Worm (Caenorhabditis elegans) whole organism, young adult: Measurements from ENCODE around the gene cnp-2.
A peak's percentile ranks its signal among the peaks of the same experiment; 100 is the strongest.

Source experiments
- K12H6.12 ChIP-seq: fragments of 200-800 bp; sonication (Bioruptor generic); optimal IDR thresholded peaks from 2 replicates; lab custom pipeline; 2018; ENCODE audit warnings: mild to moderate bottlenecking, missing genetic modification characterization, missing compliant biosample characterization
- Y53G8AR.9 ChIP-seq: fragments of 200-800 bp; sonication (Bioruptor generic); conservative IDR thresholded peaks from 2 replicates; pipeline ENCODE4 v1.3.6; 2022; ENCODE audit warnings: missing genetic modification reagents, missing genetic modification characterization, missing compliant biosample characterization
- unc-62 ChIP-seq: fragments of 150-350 bp; optimal IDR thresholded peaks from 2 replicates; lab custom pipeline; 2014; ENCODE audit warnings: missing biosample characterization, missing genetic modification reagents, missing genetic modification characterization
- ztf-22 ChIP-seq: fragments of 200-800 bp; sonication (Bioruptor generic); optimal IDR thresholded peaks from 2 replicates; lab custom pipeline; 2018; ENCODE audit warnings: mild to moderate bottlenecking, missing genetic modification characterization, moderate library complexity, missing compliant biosample characterization

DNA sequence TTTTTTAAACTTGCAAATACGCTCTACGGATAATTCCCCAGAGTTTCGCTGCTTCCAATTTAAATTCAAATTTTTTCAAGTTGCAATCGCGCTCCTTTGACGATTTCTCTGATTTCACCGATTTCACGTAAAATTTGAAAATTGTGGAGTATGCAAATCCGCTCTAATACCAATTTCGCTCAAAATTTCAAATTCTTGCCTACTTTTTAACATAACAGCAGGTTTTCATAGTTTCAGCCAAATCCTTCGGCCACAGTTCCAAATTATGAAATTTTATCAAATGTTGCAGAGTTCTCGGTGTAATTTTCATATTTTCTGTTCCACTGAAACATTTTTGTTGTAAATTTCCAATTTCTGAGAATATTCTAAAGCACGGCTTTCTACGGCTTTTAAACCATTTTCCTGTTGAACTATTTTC lies 27.2 kb downstream of the cnp-2 start, which contains the start of gene alkb-7:
- TF ChIP-seq Y53G8AR.9 (GFP tag; lab: Robert Waterston, UW), result 0 out of 2 replicates have a peak, but pooled peaks have one; percentile 11
- no peak for TF ChIP-seq ztf-22
- TF ChIP-seq K12H6.12 (tag; lab: Kevin White, UChicago), result no peak
- no peak for TF ChIP-seq unc-62 (GFP tag; lab: Kevin White, UChicago)
